Worm (Caenorhabditis elegans): ENCODE measurements around the gene Y62E10A.23.

Gene Y62E10A.23

DNA sequence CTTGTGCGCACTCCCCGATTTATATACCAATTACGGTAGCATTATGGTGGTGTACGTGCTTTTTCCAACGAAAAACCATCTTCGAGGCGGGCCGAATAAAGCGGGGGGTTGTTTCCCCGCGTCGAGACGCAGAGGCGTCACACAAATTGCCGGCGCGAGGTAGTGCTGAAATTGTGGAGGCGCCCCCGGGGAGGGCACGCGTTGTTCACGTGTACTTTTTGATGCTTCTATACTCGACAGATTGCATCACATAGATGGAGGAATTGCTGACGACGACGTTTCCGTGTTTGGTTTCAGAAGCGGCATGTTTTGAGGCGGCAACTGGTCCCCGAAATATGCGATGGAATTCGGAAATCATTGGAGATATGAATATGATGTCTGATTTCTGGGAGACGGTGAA is 9.1 kb downstream of the Y62E10A.23 start (continued):
- TF ChIP-seq nfya-1 (tag; optimal IDR thresholded peaks at IDR 0.05; ENCODE audit: borderline replicate concordance, insufficient read depth) (no peak), dox-1 (GFP tag; IDR thresholded peaks at IDR 0.05) (peak; percentile 62; the same call in 1 of the 2 replicates), pbrm-1 (GFP tag; IDR thresholded peaks at IDR 0.05) (peak; percentile 49; the same call in 1 of the 2 replicates), ama-1 (optimal IDR thresholded peaks at IDR 0.05) (no peak), ama-1 (GFP tag; optimal IDR thresholded peaks at IDR 0.05) (no peak), lsy-27 (tag; optimal IDR thresholded peaks at IDR 0.05; ENCODE audit: borderline replicate concordance, insufficient read depth) (no peak), let-526 (GFP tag; IDR thresholded peaks at IDR 0.05) (no peak), lir-1 (GFP tag; conservative IDR thresholded peaks at IDR 0.05) (peak; percentile 44; the same call in 1 of the 2 replicates), F55B11.4 (tag; optimal IDR thresholded peaks at IDR 0.05; ENCODE audit: borderline replicate concordance, insufficient read depth) (no peak), lag-1 (GFP tag; IDR thresholded peaks at IDR 0.05) (no peak), ceh-100 (GFP tag; IDR thresholded peaks at IDR 0.05) (no peak), F22D6.2 (tag; optimal IDR thresholded peaks at IDR 0.05) (peak; percentile 19), madf-3 (GFP tag; IDR thresholded peaks at IDR 0.05) (0 out of 2 replicates have a peak, but pooled peaks have one; percentile 30), aptf-2 (GFP tag; conservative IDR thresholded peaks at IDR 0.05) (no peak), F37B4.10 (GFP tag; IDR thresholded peaks at IDR 0.05) (no peak), attf-5 (GFP tag; optimal IDR thresholded peaks at IDR 0.05) (peak; percentile 64), die-1 (tag; optimal IDR thresholded peaks at IDR 0.05) (no peak), ekl-4 (GFP tag; IDR thresholded peaks at IDR 0.05) (no peak), lsl-1 (GFP tag; optimal IDR thresholded peaks at IDR 0.05) (no peak), chd-7 (tag; optimal IDR thresholded peaks at IDR 0.05) (peak; percentile 88), ztf-26 (tag; optimal IDR thresholded peaks at IDR 0.05) (peak; percentile 89), mxl-1 (tag; optimal IDR thresholded peaks at IDR 0.05) (no peak), D2030.7 (GFP tag; IDR thresholded peaks at IDR 0.05) (no peak), rcor-1 (GFP tag; IDR thresholded peaks at IDR 0.05) (peak; percentile 49), hlh-26 (GFP tag; conservative IDR thresholded peaks at IDR 0.05) (no peak), nfya-2 (GFP tag; IDR thresholded peaks at IDR 0.05) (no peak), ceh-27 (GFP tag; optimal IDR thresholded peaks at IDR 0.05) (peak; percentile 84), atf-7 (tag; optimal IDR thresholded peaks at IDR 0.05) (peak; percentile 82), bed-2 (GFP tag; IDR thresholded peaks at IDR 0.05) (no peak), nhr-90 (tag; optimal IDR thresholded peaks at IDR 0.05) (no peak)

DNA sequence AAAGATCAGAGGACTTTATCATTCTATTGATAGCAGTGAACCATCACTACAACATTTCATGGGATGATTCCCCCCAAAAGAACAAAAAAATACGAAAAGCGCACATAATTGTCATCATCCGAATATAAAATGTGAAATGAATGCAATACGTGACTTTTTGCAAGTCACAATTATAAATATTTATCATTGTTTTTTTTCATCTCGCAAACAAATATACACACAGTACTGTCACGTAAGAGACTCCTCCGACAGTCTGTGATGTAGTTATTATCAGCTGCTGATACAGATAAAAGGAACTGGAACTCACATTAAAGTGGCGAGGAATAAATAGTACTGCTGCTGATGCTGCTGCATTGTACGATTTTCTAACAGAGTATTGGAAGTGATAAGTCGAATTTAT is 10.3 kb downstream of the Y62E10A.23 start:
- peak; percentile 15 for TF ChIP-seq lin-40 (tag; optimal IDR thresholded peaks at IDR 0.05)
- TF ChIP-seq ceh-40 (GFP tag; IDR thresholded peaks at IDR 0.05): no peak
- no peak for TF ChIP-seq lag-1 (GFP tag; IDR thresholded peaks at IDR 0.05)
- TF ChIP-seq nhr-80 (tag; optimal IDR thresholded peaks at IDR 0.05): peak; percentile 37
- no peak for TF ChIP-seq B0261.1 (tag; optimal IDR thresholded peaks at IDR 0.05)
- no peak for TF ChIP-seq gei-17 (GFP tag; optimal IDR thresholded peaks at IDR 0.05)
- TF ChIP-seq let-526 (GFP tag; IDR thresholded peaks at IDR 0.05): no peak
- no peak for TF ChIP-seq snpc-4 (GFP tag; optimal IDR thresholded peaks at IDR 0.05)
- no peak for TF ChIP-seq snpc-4 (tag; optimal IDR thresholded peaks at IDR 0.05)
- TF ChIP-seq mes-4 (tag; optimal IDR thresholded peaks at IDR 0.05): no peak
- peak; percentile 27 for TF ChIP-seq ZK185.1 (tag; optimal IDR thresholded peaks at IDR 0.05; ENCODE audit: poor library complexity, severe bottlenecking)
- no peak for TF ChIP-seq nhr-90 (tag; optimal IDR thresholded peaks at IDR 0.05)

All from whole organism, young adult.